Fruit fly (Drosophila melanogaster) whole organism, embryonic: ENCODE measurements around the gene CG11384.

Experiments
- Ada2b ChIP-seq: fragments of 200-800 bp; sonication (Bioruptor generic); IDR thresholded peaks from 2 replicates; pipeline ENCODE4 v1.3.6; 2022; ENCODE audit warnings: missing biosample characterization, missing genetic modification characterization
- Adf1 ChIP-seq: fragments of 200-800 bp; sonication (Bioruptor generic); IDR thresholded peaks from 2 replicates; pipeline ENCODE4 v1.3.6; 2022; ENCODE audit warnings: missing biosample characterization, missing genetic modification characterization
- Aef1 ChIP-seq: fragments of 200-800 bp; sonication (Bioruptor generic); IDR thresholded peaks from 3 replicates; pipeline ENCODE4 v1.3.6; 2022; ENCODE audit warnings: missing biosample characterization, missing genetic modification characterization
- CG10147 ChIP-seq: fragments of 200-800 bp; sonication (Bioruptor generic); optimal IDR thresholded peaks from 2 replicates; lab custom pipeline; 2019; ENCODE audit warnings: missing biosample characterization, mild to moderate bottlenecking, missing genetic modification characterization, moderate library complexity
- CG11696 ChIP-seq: fragments of 200-800 bp; sonication (Bioruptor generic); IDR thresholded peaks from 2 replicates; pipeline ENCODE4 v1.3.6; 2022; ENCODE audit warnings: missing biosample characterization, missing genetic modification characterization
- CG12155 ChIP-seq: fragments of 200-800 bp; sonication (Bioruptor generic); optimal IDR thresholded peaks from 3 replicates; lab custom pipeline; 2016; ENCODE audit warnings: missing biosample characterization, missing genetic modification characterization
- CG12659 ChIP-seq: fragments of 200-800 bp; sonication (Bioruptor generic); optimal IDR thresholded peaks from 3 replicates; lab custom pipeline; 2017; ENCODE audit warnings: mild to moderate bottlenecking, missing biosample characterization, missing genetic modification reagents, missing genetic modification characterization
- CG14710 ChIP-seq: fragments of 200-800 bp; sonication (Bioruptor generic); optimal IDR thresholded peaks from 3 replicates; lab custom pipeline; 2019; ENCODE audit warnings: missing biosample characterization, mild to moderate bottlenecking, missing genetic modification characterization, moderate library complexity
- CG1529 ChIP-seq: fragments of 200-800 bp; sonication (Bioruptor generic); optimal IDR thresholded peaks from 3 replicates; lab custom pipeline; 2018; ENCODE audit warnings: missing biosample characterization, missing genetic modification characterization
- CG1603 ChIP-seq: fragments of 200-800 bp; sonication (Bioruptor generic); optimal IDR thresholded peaks from 2 replicates; lab custom pipeline; 2019; ENCODE audit warnings: missing biosample characterization, mild to moderate bottlenecking, missing genetic modification characterization, moderate library complexity
- CG17328 ChIP-seq: fragments of 200-800 bp; sonication (Bioruptor generic); IDR thresholded peaks from 2 replicates; pipeline ENCODE4 v1.3.6; 2022; ENCODE audit warnings: missing biosample characterization, missing genetic modification characterization
- CG17385 ChIP-seq: fragments of 200-800 bp; sonication (Bioruptor generic); optimal IDR thresholded peaks from 3 replicates; lab custom pipeline; 2018; ENCODE audit warnings: missing biosample characterization, mild to moderate bottlenecking, missing genetic modification characterization
- CG18476 ChIP-seq: fragments of 200-800 bp; sonication (Bioruptor generic); optimal IDR thresholded peaks from 2 replicates; lab custom pipeline; 2016; ENCODE audit warnings: missing biosample characterization, mild to moderate bottlenecking, missing genetic modification characterization
- CG31224 ChIP-seq: fragments of 200-800 bp; sonication (Bioruptor generic); IDR thresholded peaks from 2 replicates; pipeline ENCODE4 v1.3.6; 2022; ENCODE audit warnings: missing biosample characterization, missing genetic modification characterization
- CG31388 ChIP-seq: fragments of 200-800 bp; sonication (Bioruptor generic); optimal IDR thresholded peaks from 2 replicates; lab custom pipeline; 2016; ENCODE audit warnings: missing biosample characterization, missing genetic modification characterization
- CG6654 ChIP-seq: fragments of 200-800 bp; sonication (Bioruptor generic); optimal IDR thresholded peaks from 2 replicates; lab custom pipeline; 2017; ENCODE audit warnings: missing biosample characterization, mild to moderate bottlenecking, missing genetic modification characterization
- CG7928 ChIP-seq: fragments of 200-800 bp; sonication (Bioruptor generic); optimal IDR thresholded peaks from 2 replicates; lab custom pipeline; 2017; ENCODE audit warnings: missing biosample characterization, mild to moderate bottlenecking, missing genetic modification characterization
- CG8290 ChIP-seq, 3 experiments: fragments of 200-800 bp; sonication (Bioruptor generic); optimal IDR thresholded peaks; 2 replicates each; lab custom pipeline; 2016 to 2019; ENCODE audit warnings: missing biosample characterization in 3 of 3, missing genetic modification characterization in 3 of 3, mild to moderate bottlenecking in 2 of 3, moderate library complexity in 1 of 3
- CG8478 ChIP-seq: fragments of >200 bp; optimal IDR thresholded peaks from 2 replicates; lab custom pipeline; 2018
- CG8765 ChIP-seq: fragments of 200-800 bp; sonication (Bioruptor generic); IDR thresholded peaks from 2 replicates; pipeline ENCODE4 v1.3.6; 2022; ENCODE audit warnings: missing biosample characterization, missing genetic modification characterization
- Dfd ChIP-seq, 2 experiments: fragments of >200 bp; optimal IDR thresholded peaks; 2 replicates each; lab custom pipeline; 2017; ENCODE audit warnings: missing biosample characterization in 2 of 2, missing genetic modification characterization in 2 of 2
- ERR ChIP-seq: fragments of 200-800 bp; sonication (Bioruptor generic); optimal IDR thresholded peaks from 2 replicates; lab custom pipeline; 2016; ENCODE audit warnings: missing biosample characterization, missing genetic modification characterization
- H15 ChIP-seq: fragments of 200-800 bp; sonication (Bioruptor generic); IDR thresholded peaks from 3 replicates; pipeline ENCODE4 v1.3.6; 2022; ENCODE audit warnings: missing biosample characterization, missing genetic modification characterization
- MESR4 ChIP-seq: fragments of 200-800 bp; sonication (Bioruptor generic); optimal IDR thresholded peaks from 2 replicates; lab custom pipeline; 2018; ENCODE audit warnings: missing biosample characterization, mild to moderate bottlenecking, missing genetic modification characterization, moderate library complexity
- Max ChIP-seq: fragments of 200-800 bp; sonication (Bioruptor generic); optimal IDR thresholded peaks from 2 replicates; lab custom pipeline; 2016; ENCODE audit warnings: missing biosample characterization, mild to moderate bottlenecking, missing genetic modification characterization
- Mes4 ChIP-seq: fragments of 200-800 bp; sonication (Bioruptor generic); optimal IDR thresholded peaks from 2 replicates; lab custom pipeline; 2016; ENCODE audit warnings: missing biosample characterization, missing genetic modification characterization
- NC2β ChIP-seq: fragments of 200-800 bp; sonication (Bioruptor generic); optimal IDR thresholded peaks from 2 replicates; lab custom pipeline; 2016; ENCODE audit warnings: missing biosample characterization, missing genetic modification characterization
- NFAT ChIP-seq: fragments of 200-800 bp; sonication (Bioruptor generic); IDR thresholded peaks from 2 replicates; pipeline ENCODE4 v1.3.6; 2022; ENCODE audit warnings: missing biosample characterization, missing genetic modification characterization
- Rfx ChIP-seq: fragments of 200-800 bp; sonication (Bioruptor generic); IDR thresholded peaks from 2 replicates; pipeline ENCODE4 v1.3.6; 2022; ENCODE audit warnings: missing biosample characterization, missing genetic modification characterization
- Vsx1 ChIP-seq: fragments of 200-800 bp; sonication (Bioruptor generic); optimal IDR thresholded peaks from 2 replicates; lab custom pipeline; 2017; ENCODE audit warnings: missing biosample characterization, mild to moderate bottlenecking, missing genetic modification characterization, missing genetic modification reagents
- abd-A ChIP-seq: fragments of 200-800 bp; sonication (Bioruptor generic); optimal IDR thresholded peaks from 3 replicates; lab custom pipeline; 2019; ENCODE audit warnings: missing biosample characterization, mild to moderate bottlenecking, missing genetic modification characterization, moderate library complexity
- cad ChIP-seq: fragments of >200 bp; optimal IDR thresholded peaks from 2 replicates; lab custom pipeline; 2017; ENCODE audit warnings: missing biosample characterization, missing genetic modification characterization
- caup ChIP-seq: fragments of 200-800 bp; sonication (Bioruptor generic); optimal IDR thresholded peaks from 3 replicates; lab custom pipeline; 2017; ENCODE audit warnings: missing biosample characterization, mild to moderate bottlenecking, missing genetic modification characterization, moderate library complexity; ENCODE audit not compliant: severe bottlenecking
- chinmo ChIP-seq: fragments of 200-800 bp; sonication (Bioruptor generic); IDR thresholded peaks from 4 replicates; pipeline ENCODE4 v1.3.6; 2022; ENCODE audit warnings: missing biosample characterization, missing genetic modification characterization; ENCODE audit not compliant: partially characterized antibody
- dm ChIP-seq: fragments of 200-800 bp; sonication (Bioruptor generic); optimal IDR thresholded peaks from 3 replicates; lab custom pipeline; 2016; ENCODE audit warnings: missing biosample characterization, missing genetic modification characterization
- eve ChIP-seq, 2 experiments: fragments of >200 bp; optimal IDR thresholded peaks; 2 replicates each; lab custom pipeline; 2017; ENCODE audit warnings: missing biosample characterization in 2 of 2, missing genetic modification characterization in 2 of 2
- fd102C ChIP-seq: fragments of 200-800 bp; sonication (Bioruptor generic); optimal IDR thresholded peaks from 2 replicates; lab custom pipeline; 2018; ENCODE audit warnings: missing biosample characterization, mild to moderate bottlenecking, missing genetic modification characterization, moderate library complexity
- gcm ChIP-seq: fragments of 200-800 bp; sonication (Bioruptor generic); optimal IDR thresholded peaks from 2 replicates; lab custom pipeline; 2019; ENCODE audit warnings: missing biosample characterization, mild to moderate bottlenecking, missing genetic modification characterization, moderate library complexity
- grn ChIP-seq: fragments of 200-800 bp; sonication (Bioruptor generic); optimal IDR thresholded peaks from 3 replicates; lab custom pipeline; 2017; ENCODE audit warnings: missing biosample characterization, missing genetic modification characterization
- lilli ChIP-seq: fragments of 200-800 bp; sonication (Bioruptor generic); optimal IDR thresholded peaks from 3 replicates; lab custom pipeline; 2016; ENCODE audit warnings: missing biosample characterization, missing genetic modification characterization
- nau ChIP-seq: fragments of 200-800 bp; sonication (Bioruptor generic); optimal IDR thresholded peaks from 3 replicates; lab custom pipeline; 2017; ENCODE audit warnings: missing biosample characterization, mild to moderate bottlenecking, missing genetic modification characterization, missing genetic modification reagents
- nmo ChIP-seq: fragments of 200-800 bp; sonication (Bioruptor generic); optimal IDR thresholded peaks from 2 replicates; lab custom pipeline; 2018; ENCODE audit warnings: missing biosample characterization, mild to moderate bottlenecking, missing genetic modification characterization, moderate library complexity
- oc ChIP-seq: fragments of 200-800 bp; sonication (Bioruptor generic); optimal IDR thresholded peaks from 2 replicates; lab custom pipeline; 2018; ENCODE audit warnings: missing biosample characterization, mild to moderate bottlenecking, missing genetic modification characterization, moderate library complexity
- onecut ChIP-seq: fragments of 200-800 bp; sonication (Bioruptor generic); IDR thresholded peaks from 2 replicates; pipeline ENCODE4 v1.3.6; 2022; ENCODE audit warnings: missing biosample characterization, missing genetic modification characterization
- rib ChIP-seq: fragments of 200-800 bp; sonication (Bioruptor generic); IDR thresholded peaks from 2 replicates; pipeline ENCODE4 v1.3.6; 2022; ENCODE audit warnings: missing biosample characterization, missing genetic modification characterization
- sd ChIP-seq: fragments of 200-800 bp; sonication (Bioruptor generic); optimal IDR thresholded peaks from 3 replicates; lab custom pipeline; 2018; ENCODE audit warnings: missing biosample characterization, mild to moderate bottlenecking, missing genetic modification characterization, moderate library complexity
- sr ChIP-seq: fragments of 200-800 bp; sonication (Bioruptor generic); IDR thresholded peaks from 3 replicates; pipeline ENCODE4 v1.3.6; 2022; ENCODE audit warnings: missing biosample characterization, missing genetic modification characterization
- ssp ChIP-seq: fragments of 200-800 bp; sonication (Bioruptor generic); IDR thresholded peaks from 2 replicates; pipeline ENCODE4 v1.3.6; 2022; ENCODE audit warnings: missing biosample characterization, missing genetic modification characterization
- tup ChIP-seq: fragments of 200-800 bp; sonication (Bioruptor generic); optimal IDR thresholded peaks from 2 replicates; lab custom pipeline; 2016; ENCODE audit warnings: missing biosample characterization, mild to moderate bottlenecking, missing genetic modification characterization, moderate library complexity
- zen2 ChIP-seq: fragments of 200-800 bp; sonication (Bioruptor generic); IDR thresholded peaks from 3 replicates; pipeline ENCODE4 v1.3.6; 2022; ENCODE audit warnings: missing biosample characterization, missing genetic modification characterization; ENCODE audit not compliant: partially characterized antibody

Gene CG11384

dm6 chrX:1129575-1130281, 46.1 kb downstream of the CG11384 start (continued):
- TF ChIP-seq fd102C (GFP tag; lab: Kevin White, UChicago) (peak; percentile 9), zen2 (GFP tag; lab: Robert Waterston, UW) (no peak), ERR (GFP tag; lab: Kevin White, UChicago) (no peak), chinmo (GFP tag; lab: Robert Waterston, UW) (no peak), grn (GFP tag; lab: Kevin White, UChicago) (no peak), CG14710 (peak; percentile 48), MESR4 (GFP tag; lab: Kevin White, UChicago) (no peak), nau (GFP tag; lab: Kevin White, UChicago) (peak; percentile 37), gcm (peak; percentile 51), Mes4 (peak; percentile 10), lilli (GFP tag; lab: Kevin White, UChicago) (peak; percentile 58), CG1529 (GFP tag; lab: Kevin White, UChicago) (peak; percentile 61), Vsx1 (GFP tag; lab: Kevin White, UChicago) (peak; percentile 20), CG10147 (GFP tag; lab: Kevin White, UChicago) (no peak), NFAT (GFP tag; lab: Robert Waterston, UW) (no peak), CG12155 (GFP tag; lab: Kevin White, UChicago) (peak; percentile 38), NC2β (peak; percentile 37), sr (GFP tag; lab: Robert Waterston, UW) (no peak), sd (no peak), CG1603 (tag; lab: Kevin White, UChicago) (peak; percentile 85), eve (GFP tag; optimal IDR thresholded peaks at IDR 0.05; lab: Kevin White, UChicago) (peak in 1 of 2 experiments; percentile 80), CG31224 (GFP tag; lab: Robert Waterston, UW) (no peak), Rfx (peak; percentile 47; the same call in 1 of the 2 replicates), CG12659 (GFP tag; lab: Kevin White, UChicago) (peak; percentile 29), CG17328 (peak; percentile 81), H15 (peak; percentile 66; the same call in 1 of the 3 replicates), abd-A (no peak), caup (GFP tag; lab: Kevin White, UChicago) (peak; percentile 2), oc (tag; lab: Kevin White, UChicago) (peak; percentile 58), tup (no peak), CG6654 (GFP tag; lab: Kevin White, UChicago) (peak; percentile 33), CG8478 (lab: Kevin White, UChicago) (no peak), rib (GFP tag; lab: Robert Waterston, UW) (no peak), CG11696 (peak; percentile 89), CG8765 (GFP tag; lab: Robert Waterston, UW) (no peak), onecut (GFP tag; lab: Robert Waterston, UW) (peak; percentile 51), Adf1 (no peak), Max (peak; percentile 29), CG7928 (GFP tag; lab: Kevin White, UChicago) (no peak), nmo (GFP tag; lab: Kevin White, UChicago) (no peak), Ada2b (GFP tag; lab: Robert Waterston, UW) (peak; percentile 55; the same call in 1 of the 2 replicates), ssp (GFP tag; lab: Robert Waterston, UW) (no peak), CG18476 (GFP tag; lab: Kevin White, UChicago) (no peak), cad (GFP tag; lab: Kevin White, UChicago) (no peak), Aef1 (GFP tag; lab: Robert Waterston, UW) (no peak), CG8290 (GFP tag; optimal IDR thresholded peaks at IDR 0.05; lab: Kevin White, UChicago) (no peak), CG8290 (tag; optimal IDR thresholded peaks at IDR 0.05; lab: Kevin White, UChicago) (peak in 1 of 2 experiments; percentile 71), CG17385 (GFP tag; lab: Kevin White, UChicago) (peak; percentile 55), Dfd (GFP tag; optimal IDR thresholded peaks at IDR 0.05; lab: Kevin White, UChicago) (no peak), CG31388 (GFP tag; lab: Kevin White, UChicago) (no peak), dm (peak; percentile 35)
